Fruit fly (Drosophila melanogaster): ENCODE measurements around the gene CG3793.

CG3793 gene

dm6 chr2L:15762466-15762865 lies 1.6 kb upstream of the CG3793 start, which contains the start of gene Gli (continued):
- TF ChIP-seq tgo (GFP tag; IDR thresholded peaks at IDR 0.05) (no peak), phol (tag; optimal IDR thresholded peaks at IDR 0.05) (no peak), zfh2 (GFP tag; optimal IDR thresholded peaks at IDR 0.05) (no peak), toy (GFP tag; IDR thresholded peaks at IDR 0.05) (no peak), CG17802 (tag; optimal IDR thresholded peaks at IDR 0.05) (no peak), hb (GFP tag; IDR thresholded peaks at IDR 0.05; ENCODE audit: partially characterized antibody) (no peak), dimm (GFP tag; IDR thresholded peaks at IDR 0.05) (no peak), Tbp (GFP tag; optimal IDR thresholded peaks at IDR 0.05) (no peak), az2 (GFP tag; optimal IDR thresholded peaks at IDR 0.05) (no peak), exex (tag; optimal IDR thresholded peaks at IDR 0.05) (peak; percentile 25), CG11085 (GFP tag; IDR thresholded peaks at IDR 0.05) (no peak), Hr51 (GFP tag; optimal IDR thresholded peaks at IDR 0.05) (no peak), chif (GFP tag; optimal IDR thresholded peaks at IDR 0.05) (no peak), MBD-R2 (GFP tag; IDR thresholded peaks at IDR 0.05) (peak; percentile 40; the same call in 1 of the 2 replicates), Fer1 (GFP tag; optimal IDR thresholded peaks at IDR 0.05) (peak; percentile 56), CG16815 (GFP tag; optimal IDR thresholded peaks at IDR 0.05) (no peak), sima (GFP tag; optimal IDR thresholded peaks at IDR 0.05) (no peak), CG1603 (tag; optimal IDR thresholded peaks at IDR 0.05) (no peak), CG30020 (tag; optimal IDR thresholded peaks at IDR 0.05) (no peak), CG6272 (GFP tag; IDR thresholded peaks at IDR 0.05) (no peak), fd3F (GFP tag; optimal IDR thresholded peaks at IDR 0.05) (no peak), Hmr (GFP tag; optimal IDR thresholded peaks at IDR 0.05) (no peak), Blimp-1 (GFP tag; optimal IDR thresholded peaks at IDR 0.05) (no peak), gsb-n (tag; optimal IDR thresholded peaks at IDR 0.05) (no peak), CoRest (tag; optimal IDR thresholded peaks at IDR 0.05) (no peak), ftz-f1 (GFP tag; optimal IDR thresholded peaks at IDR 0.05) (peak; percentile 69), prd (optimal IDR thresholded peaks at IDR 0.05) (no peak), prd (GFP tag; IDR thresholded peaks at IDR 0.05) (no peak), YL-1 (GFP tag; optimal IDR thresholded peaks at IDR 0.05) (no peak), CG2875 (GFP tag; optimal IDR thresholded peaks at IDR 0.05) (no peak), run (tag; optimal IDR thresholded peaks at IDR 0.05) (no peak), CG3838 (GFP tag; optimal IDR thresholded peaks at IDR 0.05) (no peak), CG17359 (tag; optimal IDR thresholded peaks at IDR 0.05) (peak; percentile 29), CG14441 (GFP tag; IDR thresholded peaks at IDR 0.05) (no peak), Side (GFP tag; optimal IDR thresholded peaks at IDR 0.05) (peak; percentile 61), H2.0 (GFP tag; IDR thresholded peaks at IDR 0.05) (peak; percentile 7; the same call in 1 of the 2 replicates), Dfd (GFP tag; optimal IDR thresholded peaks at IDR 0.05) (no peak), CG14860 (GFP tag; IDR thresholded peaks at IDR 0.05; ENCODE audit: partially characterized antibody) (no peak), E2f1 (GFP tag; IDR thresholded peaks at IDR 0.05) (peak; percentile 30; the same call in 1 of the 2 replicates), mam (GFP tag; optimal IDR thresholded peaks at IDR 0.05) (no peak), zen (tag; optimal IDR thresholded peaks at IDR 0.05) (no peak), CG9876 (GFP tag; optimal IDR thresholded peaks at IDR 0.05) (no peak), BtbVII (GFP tag; optimal IDR thresholded peaks at IDR 0.05) (peak; percentile 58), CG15073 (GFP tag; optimal IDR thresholded peaks at IDR 0.05) (no peak), Hsf (GFP tag; optimal IDR thresholded peaks at IDR 0.05) (no peak), oc (tag; optimal IDR thresholded peaks at IDR 0.05) (peak; percentile 25), gcm2 (GFP tag; optimal IDR thresholded peaks at IDR 0.05) (no peak), wor (GFP tag; IDR thresholded peaks at IDR 0.05) (no peak), CG8924 (tag; optimal IDR thresholded peaks at IDR 0.05) (no peak), CG4617 (GFP tag; optimal IDR thresholded peaks at IDR 0.05; ENCODE audit: borderline replicate concordance) (no peak), CG9727 (GFP tag; optimal IDR thresholded peaks at IDR 0.05) (no peak), Atf6 (GFP tag; IDR thresholded peaks at IDR 0.05) (peak; percentile 67; the same call in 1 of the 2 replicates)

All from whole organism, embryonic.